Worm (Caenorhabditis elegans) whole organism, late embryonic: Measurements from ENCODE around the gene ptr-6.
A peak's percentile ranks its signal among the peaks of the same experiment; 100 is the strongest.

Experiments
- C08G9.2 ChIP-seq: sonication (generic microtip); optimal IDR thresholded peaks from 2 replicates; lab custom pipeline; 2016; ENCODE audit warnings: mild to moderate bottlenecking, missing genetic modification characterization, moderate library complexity, missing compliant biosample characterization
- C38D4.7 ChIP-seq: fragments of 200-800 bp; sonication (Bioruptor generic); optimal IDR thresholded peaks from 2 replicates; lab custom pipeline; 2018; ENCODE audit warnings: mild to moderate bottlenecking, missing genetic modification characterization, moderate library complexity, missing compliant biosample characterization
- F13H6.1 ChIP-seq: sonication (generic microtip); optimal IDR thresholded peaks from 2 replicates; lab custom pipeline; 2016; ENCODE audit warnings: missing genetic modification characterization, missing compliant biosample characterization
- K02D7.2 ChIP-seq: sonication (generic microtip); optimal IDR thresholded peaks from 2 replicates; lab custom pipeline; 2017; ENCODE audit warnings: mild to moderate bottlenecking, missing genetic modification characterization, missing compliant biosample characterization
- K09A11.1 ChIP-seq: sonication (generic microtip); optimal IDR thresholded peaks from 2 replicates; lab custom pipeline; 2017; ENCODE audit warnings: antibody characterized with exemption, mild to moderate bottlenecking, missing genetic modification characterization, missing compliant biosample characterization; ENCODE audit not compliant: insufficient read depth
- Y22D7AL.16 ChIP-seq: sonication (generic microtip); optimal IDR thresholded peaks from 2 replicates; lab custom pipeline; 2016; ENCODE audit warnings: missing genetic modification characterization, missing compliant biosample characterization
- ahr-1 ChIP-seq: sonication (generic microtip); optimal IDR thresholded peaks from 2 replicates; lab custom pipeline; 2016; ENCODE audit warnings: missing genetic modification characterization, missing compliant biosample characterization
- ceh-18 ChIP-seq: sonication (generic microtip); optimal IDR thresholded peaks from 2 replicates; lab custom pipeline; 2016; ENCODE audit warnings: missing genetic modification characterization, missing compliant biosample characterization
- ceh-2 ChIP-seq: sonication (generic microtip); optimal IDR thresholded peaks from 2 replicates; lab custom pipeline; 2016; ENCODE audit warnings: missing genotype, missing genetic modification characterization, missing compliant biosample characterization
- ceh-22 ChIP-seq: sonication (generic microtip); optimal IDR thresholded peaks from 2 replicates; lab custom pipeline; 2017; ENCODE audit warnings: missing biosample characterization, missing genetic modification characterization
- ceh-34 ChIP-seq: sonication (generic microtip); optimal IDR thresholded peaks from 2 replicates; lab custom pipeline; 2016; ENCODE audit warnings: mild to moderate bottlenecking, missing genetic modification characterization, missing compliant biosample characterization
- ceh-48 ChIP-seq: sonication (generic microtip); optimal IDR thresholded peaks from 2 replicates; lab custom pipeline; 2016; ENCODE audit warnings: missing genetic modification characterization, inconsistent platforms, missing compliant biosample characterization
- ceh-6 ChIP-seq: fragments of 200-800 bp; sonication (Bioruptor generic); optimal IDR thresholded peaks from 2 replicates; lab custom pipeline; 2018; ENCODE audit warnings: mild to moderate bottlenecking, missing genetic modification characterization, missing compliant biosample characterization
- ceh-9 ChIP-seq: sonication (generic microtip); optimal IDR thresholded peaks from 2 replicates; lab custom pipeline; 2016; ENCODE audit warnings: mild to moderate bottlenecking, missing genetic modification characterization, inconsistent platforms, missing compliant biosample characterization
- dmd-4 ChIP-seq: sonication (generic microtip); optimal IDR thresholded peaks from 2 replicates; lab custom pipeline; 2016; ENCODE audit warnings: borderline replicate concordance, missing genetic modification characterization, missing compliant biosample characterization
- dve-1 ChIP-seq: sonication (generic microtip); optimal IDR thresholded peaks from 2 replicates; lab custom pipeline; 2017; ENCODE audit warnings: antibody characterized with exemption, mild to moderate bottlenecking, missing genetic modification characterization, missing compliant biosample characterization
- elt-2 ChIP-seq: sonication (generic microtip); optimal IDR thresholded peaks from 2 replicates; lab custom pipeline; 2016; ENCODE audit warnings: missing genetic modification reagents, missing genetic modification characterization, missing compliant biosample characterization
- elt-4 ChIP-seq: sonication (generic microtip); optimal IDR thresholded peaks from 2 replicates; lab custom pipeline; 2016; ENCODE audit warnings: missing genetic modification characterization, missing compliant biosample characterization
- eyg-1 ChIP-seq: sonication (generic microtip); optimal IDR thresholded peaks from 2 replicates; lab custom pipeline; 2016; ENCODE audit warnings: missing genotype, missing genetic modification characterization, missing compliant biosample characterization
- fax-1 ChIP-seq: sonication (generic microtip); optimal IDR thresholded peaks from 2 replicates; lab custom pipeline; 2016; ENCODE audit warnings: missing genotype, missing genetic modification characterization, missing compliant biosample characterization
- gmeb-2 ChIP-seq: sonication (generic microtip); optimal IDR thresholded peaks from 2 replicates; lab custom pipeline; 2016; ENCODE audit warnings: missing genetic modification characterization, inconsistent platforms, missing compliant biosample characterization
- hlh-13 ChIP-seq: fragments of 200-800 bp; sonication (Bioruptor generic); optimal IDR thresholded peaks from 2 replicates; lab custom pipeline; 2018; ENCODE audit warnings: mild to moderate bottlenecking, missing genetic modification characterization, missing compliant biosample characterization
- hlh-15 ChIP-seq: sonication (generic microtip); optimal IDR thresholded peaks from 2 replicates; lab custom pipeline; 2016; ENCODE audit warnings: missing genetic modification characterization, missing compliant biosample characterization
- hlh-30 ChIP-seq: sonication (generic microtip); optimal IDR thresholded peaks from 2 replicates; lab custom pipeline; 2017; ENCODE audit warnings: antibody characterized with exemption, missing genetic modification characterization, missing compliant biosample characterization; ENCODE audit not compliant: insufficient read depth
- hlh-6 ChIP-seq: sonication (generic microtip); optimal IDR thresholded peaks from 2 replicates; lab custom pipeline; 2016; ENCODE audit warnings: missing genotype, missing genetic modification characterization, missing compliant biosample characterization
- hlh-8 ChIP-seq: sonication (generic microtip); optimal IDR thresholded peaks from 2 replicates; lab custom pipeline; 2016; ENCODE audit warnings: missing genotype, missing genetic modification characterization, missing compliant biosample characterization
- lim-6 ChIP-seq: sonication (generic microtip); optimal IDR thresholded peaks from 2 replicates; lab custom pipeline; 2016; ENCODE audit warnings: missing genetic modification characterization, missing compliant biosample characterization
- madf-2 ChIP-seq: sonication (generic microtip); optimal IDR thresholded peaks from 2 replicates; lab custom pipeline; 2017; ENCODE audit warnings: missing genetic modification characterization, missing compliant biosample characterization
- mec-3 ChIP-seq: sonication (generic microtip); optimal IDR thresholded peaks from 2 replicates; lab custom pipeline; 2016; ENCODE audit warnings: borderline replicate concordance, missing genetic modification characterization, missing compliant biosample characterization
- nfya-1 ChIP-seq: sonication (generic microtip); optimal IDR thresholded peaks from 2 replicates; lab custom pipeline; 2017; ENCODE audit warnings: missing genetic modification characterization, mild to moderate bottlenecking, missing compliant biosample characterization, antibody characterized with exemption, moderate library complexity
- nhr-11 ChIP-seq: fragments of 150-350 bp; optimal IDR thresholded peaks from 2 replicates; lab custom pipeline; 2014; ENCODE audit warnings: missing biosample characterization, missing genetic modification characterization
- nhr-232 ChIP-seq: sonication (generic microtip); optimal IDR thresholded peaks from 2 replicates; lab custom pipeline; 2016; ENCODE audit warnings: missing genetic modification characterization, missing compliant biosample characterization
- npax-4 ChIP-seq: sonication (generic microtip); optimal IDR thresholded peaks from 2 replicates; lab custom pipeline; 2016; ENCODE audit warnings: missing genetic modification characterization, missing compliant biosample characterization
- odd-2 ChIP-seq: sonication (generic microtip); optimal IDR thresholded peaks from 2 replicates; lab custom pipeline; 2017; ENCODE audit warnings: antibody characterized with exemption, mild to moderate bottlenecking, missing genetic modification characterization, missing compliant biosample characterization
- pag-3 ChIP-seq: sonication (generic microtip); optimal IDR thresholded peaks from 2 replicates; lab custom pipeline; 2016; ENCODE audit warnings: missing compliant biosample characterization, missing genetic modification characterization, borderline replicate concordance
- pax-1 ChIP-seq: fragments of 150-350 bp; optimal IDR thresholded peaks from 2 replicates; lab custom pipeline; 2014; ENCODE audit warnings: missing biosample characterization, missing genetic modification characterization
- pha-2 ChIP-seq: sonication (generic microtip); optimal IDR thresholded peaks from 2 replicates; lab custom pipeline; 2017; ENCODE audit warnings: mild to moderate bottlenecking, missing genetic modification characterization, missing compliant biosample characterization
- pha-4 ChIP-seq: fragments of 150-350 bp; optimal IDR thresholded peaks from 2 replicates; lab custom pipeline; 2018; ENCODE audit warnings: missing biosample characterization, missing genetic modification reagents, missing genetic modification characterization
- pros-1 ChIP-seq: fragments of 150-350 bp; optimal IDR thresholded peaks from 2 replicates; lab custom pipeline; 2014; ENCODE audit warnings: missing biosample characterization, missing genetic modification reagents, missing genetic modification characterization
- rnt-1 ChIP-seq: sonication (generic microtip); optimal IDR thresholded peaks from 2 replicates; lab custom pipeline; 2016; ENCODE audit warnings: missing genetic modification characterization, missing compliant biosample characterization
- sdc-2 ChIP-seq: sonication (generic microtip); optimal IDR thresholded peaks from 2 replicates; lab custom pipeline; 2016; ENCODE audit warnings: missing genotype, missing genetic modification characterization, missing compliant biosample characterization
- sox-2 ChIP-seq: fragments of 200-800 bp; sonication (Bioruptor generic); IDR thresholded peaks from 2 replicates; pipeline ENCODE4 v1.3.6; 2022; ENCODE audit warnings: missing genetic modification reagents, missing genetic modification characterization, missing compliant biosample characterization
- syd-9 ChIP-seq: sonication (generic microtip); optimal IDR thresholded peaks from 2 replicates; lab custom pipeline; 2016; ENCODE audit warnings: mild to moderate bottlenecking, missing genetic modification characterization, moderate library complexity, missing compliant biosample characterization
- tbx-2 ChIP-seq: sonication (generic microtip); optimal IDR thresholded peaks from 2 replicates; lab custom pipeline; 2016; ENCODE audit warnings: missing genetic modification characterization, missing compliant biosample characterization
- tbx-7 ChIP-seq: sonication (generic microtip); optimal IDR thresholded peaks from 2 replicates; lab custom pipeline; 2016; ENCODE audit warnings: missing genotype, missing genetic modification characterization, missing compliant biosample characterization
- unc-42 ChIP-seq: sonication (generic microtip); optimal IDR thresholded peaks from 2 replicates; lab custom pipeline; 2016; ENCODE audit warnings: missing genotype, missing genetic modification characterization, missing compliant biosample characterization
- unc-55 ChIP-seq: sonication (generic microtip); optimal IDR thresholded peaks from 2 replicates; lab custom pipeline; 2017; ENCODE audit warnings: missing biosample characterization, missing genetic modification reagents, missing genetic modification characterization
- zip-5 ChIP-seq: sonication (generic microtip); optimal IDR thresholded peaks from 2 replicates; lab custom pipeline; 2016; ENCODE audit warnings: missing genetic modification characterization, missing compliant biosample characterization
- ztf-16 ChIP-seq: sonication (generic microtip); optimal IDR thresholded peaks from 2 replicates; lab custom pipeline; 2017; ENCODE audit warnings: missing genetic modification characterization, missing compliant biosample characterization

Gene ptr-6

ce11 chrII:5292226-5292752, 45.7 kb upstream of the ptr-6 start, which contains the start of gene ZK622.4 (continued):
- TF ChIP-seq K09A11.1 (tag; lab: Kevin White, UChicago), result peak; percentile 69
- TF ChIP-seq unc-42 (tag; lab: Kevin White, UChicago), result peak; percentile 50
- TF ChIP-seq mec-3 (tag; lab: Kevin White, UChicago), result peak; percentile 36
- peak; percentile 72 for TF ChIP-seq sdc-2
- TF ChIP-seq unc-55, result no peak
- peak; percentile 98 for TF ChIP-seq elt-2 (tag; lab: Kevin White, UChicago)
- no peak for TF ChIP-seq pag-3
- peak; percentile 68 for TF ChIP-seq zip-5 (tag; lab: Kevin White, UChicago)
- TF ChIP-seq syd-9 (tag; lab: Kevin White, UChicago), result peak; percentile 85
- peak; percentile 60 for TF ChIP-seq madf-2 (tag; lab: Kevin White, UChicago)
- peak; percentile 69 for TF ChIP-seq sox-2 (GFP tag; lab: Robert Waterston, UW)
- TF ChIP-seq K02D7.2, result peak; percentile 74
- TF ChIP-seq hlh-15 (tag; lab: Kevin White, UChicago), result peak; percentile 38
- peak; percentile 22 for TF ChIP-seq lim-6 (tag; lab: Kevin White, UChicago)
- TF ChIP-seq C38D4.7 (GFP tag; lab: Kevin White, UChicago), result peak; percentile 83
- peak; percentile 65 for TF ChIP-seq ceh-48 (tag; lab: Kevin White, UChicago)
- peak; percentile 67 for TF ChIP-seq C08G9.2 (tag; lab: Kevin White, UChicago)
- peak; percentile 82 for TF ChIP-seq ceh-34 (tag; lab: Kevin White, UChicago)
- no peak for TF ChIP-seq tbx-7 (tag; lab: Kevin White, UChicago)
- peak; percentile 54 for TF ChIP-seq rnt-1 (tag; lab: Kevin White, UChicago)
- peak; percentile 80 for TF ChIP-seq ceh-18 (tag; lab: Kevin White, UChicago)
- no peak for TF ChIP-seq pros-1 (tag; lab: Kevin White, UChicago)
- peak; percentile 64 for TF ChIP-seq hlh-30 (tag; lab: Kevin White, UChicago)
- TF ChIP-seq fax-1, result peak; percentile 50
- TF ChIP-seq hlh-13 (GFP tag; lab: Kevin White, UChicago), result peak; percentile 53
- TF ChIP-seq hlh-8, result no peak
- peak; percentile 30 for TF ChIP-seq F13H6.1 (tag; lab: Kevin White, UChicago)
- TF ChIP-seq nhr-11 (tag; lab: Kevin White, UChicago), result no peak
- TF ChIP-seq pha-4 (tag; lab: Kevin White, UChicago), result no peak
- peak; percentile 67 for TF ChIP-seq nfya-1
- peak; percentile 72 for TF ChIP-seq tbx-2 (tag; lab: Kevin White, UChicago)
- TF ChIP-seq nhr-232 (tag; lab: Kevin White, UChicago), result peak; percentile 76
- TF ChIP-seq elt-4 (tag; lab: Kevin White, UChicago), result no peak
- peak; percentile 84 for TF ChIP-seq dve-1 (tag; lab: Kevin White, UChicago)
- peak; percentile 80 for TF ChIP-seq ztf-16 (tag; lab: Kevin White, UChicago)
- TF ChIP-seq eyg-1 (tag; lab: Kevin White, UChicago), result peak; percentile 80
- no peak for TF ChIP-seq ceh-9 (tag; lab: Kevin White, UChicago)
- peak; percentile 56 for TF ChIP-seq ahr-1 (tag; lab: Kevin White, UChicago)
- peak; percentile 73 for TF ChIP-seq ceh-2 (tag; lab: Kevin White, UChicago)
- peak; percentile 66 for TF ChIP-seq pha-2 (tag; lab: Kevin White, UChicago)
- TF ChIP-seq npax-4, result peak; percentile 57
- TF ChIP-seq Y22D7AL.16 (tag; lab: Kevin White, UChicago), result peak; percentile 83
- peak; percentile 89 for TF ChIP-seq hlh-6 (tag; lab: Kevin White, UChicago)
- peak; percentile 79 for TF ChIP-seq dmd-4 (tag; lab: Kevin White, UChicago)
- TF ChIP-seq pax-1 (tag; lab: Kevin White, UChicago), result no peak
- peak; percentile 60 for TF ChIP-seq odd-2 (tag; lab: Kevin White, UChicago)
- peak; percentile 84 for TF ChIP-seq gmeb-2
- no peak for TF ChIP-seq ceh-22 (tag; lab: Kevin White, UChicago)
- peak; percentile 84 for TF ChIP-seq ceh-6
